Worm (Caenorhabditis elegans) whole organism, L1 larva: ENCODE data around the gene fntb-1.

Experiments used
- C04F5.9 ChIP-seq: sonication (generic microtip); optimal IDR thresholded peaks from 2 replicates; lab custom pipeline; 2016; ENCODE audit warnings: missing genetic modification characterization, missing compliant biosample characterization
- Y116A8C.19 ChIP-seq: sonication (generic microtip); optimal IDR thresholded peaks from 2 replicates; lab custom pipeline; 2016; ENCODE audit warnings: missing compliant biosample characterization, missing genetic modification characterization, borderline replicate concordance
- aly-2 ChIP-seq: fragments of 150-350 bp; optimal IDR thresholded peaks from 2 replicates; lab custom pipeline; 2014; ENCODE audit warnings: missing biosample characterization, missing genetic modification characterization
- ama-1 ChIP-seq: fragments of 150-350 bp; optimal IDR thresholded peaks from 2 replicates; lab custom pipeline; 2014
- blmp-1 ChIP-seq: fragments of 150-350 bp; optimal IDR thresholded peaks from 2 replicates; lab custom pipeline; 2014; ENCODE audit warnings: missing biosample characterization, missing genetic modification characterization
- ces-1 ChIP-seq: fragments of 150-350 bp; optimal IDR thresholded peaks from 2 replicates; lab custom pipeline; 2014; ENCODE audit warnings: missing biosample characterization, missing genetic modification reagents, missing genetic modification characterization
- dsc-1 ChIP-seq: sonication (generic microtip); optimal IDR thresholded peaks from 2 replicates; lab custom pipeline; 2016; ENCODE audit warnings: mild to moderate bottlenecking, missing genetic modification characterization, missing compliant biosample characterization
- efl-1 ChIP-seq, 4 experiments: fragments of 150-350 bp; optimal IDR thresholded peaks in 3 of 4; peaks in 1 of 4; 1 replicate in 1 of 4; 2 replicates in 3 of 4; lab custom pipeline; 2014; ENCODE audit warnings: missing biosample characterization in 2 of 4, missing genetic modification characterization in 2 of 4, missing genetic modification reagents in 2 of 4
- egl-13 ChIP-seq: sonication (generic microtip); optimal IDR thresholded peaks from 2 replicates; lab custom pipeline; 2016; ENCODE audit warnings: missing genotype, missing genetic modification reagents, missing genetic modification characterization, missing compliant biosample characterization
- egl-27 ChIP-seq, 2 experiments: fragments of 150-350 bp in 1 of 2; sonication (generic microtip); optimal IDR thresholded peaks; 3 replicates each; lab custom pipeline; 2017 to 2018; ENCODE audit warnings: missing biosample characterization in 2 of 2, missing genetic modification characterization in 2 of 2, missing genetic modification reagents in 2 of 2
- elt-2 ChIP-seq: sonication (generic microtip); optimal IDR thresholded peaks from 2 replicates; lab custom pipeline; 2016; ENCODE audit warnings: missing genetic modification characterization, mild to moderate bottlenecking, inconsistent platforms, missing compliant biosample characterization, missing genetic modification reagents
- ets-5 ChIP-seq: fragments of 200-800 bp; sonication (Bioruptor generic); IDR thresholded peaks from 2 replicates; pipeline ENCODE4 v1.3.6; 2022; ENCODE audit warnings: missing genetic modification characterization, missing compliant biosample characterization
- grh-1 ChIP-seq: fragments of 200-800 bp; sonication (Bioruptor generic); IDR thresholded peaks from 2 replicates; pipeline ENCODE4 v1.3.6; 2022; ENCODE audit warnings: missing genetic modification reagents, missing genetic modification characterization, missing compliant biosample characterization
- hlh-17 ChIP-seq: fragments of 200-800 bp; sonication (Bioruptor generic); optimal IDR thresholded peaks from 2 replicates; lab custom pipeline; 2018; ENCODE audit warnings: missing genetic modification characterization, mild to moderate bottlenecking, missing compliant biosample characterization, moderate library complexity, borderline replicate concordance
- hlh-4 ChIP-seq: sonication (generic microtip); optimal IDR thresholded peaks from 2 replicates; lab custom pipeline; 2016; ENCODE audit warnings: mild to moderate bottlenecking, missing genetic modification characterization, missing compliant biosample characterization
- lin-14 ChIP-seq: fragments of 200-800 bp; sonication (Bioruptor generic); optimal IDR thresholded peaks from 2 replicates; lab custom pipeline; 2018; ENCODE audit warnings: mild to moderate bottlenecking, missing genetic modification characterization, moderate library complexity, missing compliant biosample characterization
- lin-39 ChIP-seq: fragments of 150-350 bp; optimal IDR thresholded peaks from 2 replicates; lab custom pipeline; 2014; ENCODE audit warnings: missing biosample characterization, missing genetic modification reagents, missing genetic modification characterization
- lir-3 ChIP-seq: sonication (generic microtip); optimal IDR thresholded peaks from 2 replicates; lab custom pipeline; 2016; ENCODE audit warnings: mild to moderate bottlenecking, missing genetic modification characterization, moderate library complexity, missing compliant biosample characterization; ENCODE audit not compliant: poor library complexity
- lsy-2 ChIP-seq, 2 experiments: fragments of 150-350 bp; optimal IDR thresholded peaks; 2 replicates each; lab custom pipeline; 2014; ENCODE audit warnings: missing biosample characterization in 2 of 2, missing genetic modification characterization in 2 of 2
- nhr-19 ChIP-seq: fragments of 200-800 bp; sonication (Bioruptor generic); conservative IDR thresholded peaks from 2 replicates; pipeline ENCODE4 v1.3.6; 2022; ENCODE audit warnings: missing genetic modification characterization, missing compliant biosample characterization
- nhr-85 ChIP-seq: sonication (generic microtip); peaks from one replicate; lab custom pipeline; 2016; ENCODE audit warnings: missing genetic modification characterization, inconsistent platforms, missing compliant biosample characterization
- pqm-1 ChIP-seq: sonication (generic microtip); optimal IDR thresholded peaks from 3 replicates; lab custom pipeline; 2017; ENCODE audit warnings: missing biosample characterization, missing genetic modification characterization
- swsn-7 ChIP-seq: sonication (generic microtip); optimal IDR thresholded peaks from 2 replicates; lab custom pipeline; 2016; ENCODE audit warnings: missing genetic modification characterization, missing compliant biosample characterization
- unc-30 ChIP-seq: sonication (generic microtip); optimal IDR thresholded peaks from 2 replicates; lab custom pipeline; 2017; ENCODE audit warnings: missing biosample characterization, missing genetic modification characterization
- unc-62 ChIP-seq: fragments of 150-350 bp; optimal IDR thresholded peaks from 2 replicates; lab custom pipeline; 2014; ENCODE audit warnings: missing biosample characterization, missing genetic modification reagents, missing genetic modification characterization
- unc-86 ChIP-seq: sonication (generic microtip); optimal IDR thresholded peaks from 2 replicates; lab custom pipeline; 2016; ENCODE audit warnings: missing genetic modification characterization, missing compliant biosample characterization
- unc-98 ChIP-seq: fragments of 200-800 bp; sonication (Bioruptor generic); IDR thresholded peaks from 2 replicates; pipeline ENCODE4 v1.3.6; 2022; ENCODE audit warnings: missing genetic modification characterization, missing compliant biosample characterization
- ztf-4 ChIP-seq: fragments of 150-350 bp; optimal IDR thresholded peaks from 2 replicates; lab custom pipeline; 2014; ENCODE audit warnings: missing biosample characterization, missing genetic modification characterization

fntb-1 gene

ce11 chrV:14482728-14483210, 35.3 kb downstream of the fntb-1 start, which contains the start of gene R02D5.3:
R02D5.3 (plus strand) TSS chrV:14483160.
- TF ChIP-seq pqm-1 (tag; lab: Kevin White, UChicago) = no peak
- TF ChIP-seq elt-2 (tag; lab: Kevin White, UChicago) = peak; percentile 34

- TF ChIP-seq unc-98 (GFP tag; lab: Robert Waterston, UW) = no peak
- TF ChIP-seq Y116A8C.19 (tag; lab: Kevin White, UChicago) = no peak
- TF ChIP-seq swsn-7 = no peak
- no peak for TF ChIP-seq ces-1
- no peak for TF ChIP-seq C04F5.9 (tag; lab: Kevin White, UChicago)
- no peak for TF ChIP-seq blmp-1 (tag; lab: Kevin White, UChicago)
- TF ChIP-seq nhr-85 = no peak
Observed at ce11 chrV:14484582-14484981, 37.1 kb downstream of the fntb-1 start, which contains the start of gene R02D5.4. R02D5.4 (minus strand) TSS chrV:14484682.

- TF ChIP-seq lin-14 (GFP tag; lab: Kevin White, UChicago) (peak; percentile 25), lin-39 (tag; lab: Kevin White, UChicago) (no peak), nhr-19 (GFP tag; lab: Robert Waterston, UW) (no peak)
Observed at ce11 chrV:14491097-14491496, 43.6 kb downstream of the fntb-1 start.

ce11 chrV:14493665-14494064, 46.2 kb downstream of the fntb-1 start:
- no peak for TF ChIP-seq hlh-4 (tag; lab: Kevin White, UChicago)
- no peak for TF ChIP-seq lir-3
- TF ChIP-seq unc-30 (tag; lab: Kevin White, UChicago) = no peak
- TF ChIP-seq ets-5 (GFP tag; lab: Robert Waterston, UW) = no peak

ce11 chrV:14495493-14495892, 48.0 kb downstream of the fntb-1 start:
- TF ChIP-seq Y116A8C.19 (tag; lab: Kevin White, UChicago) (no peak), lin-14 (GFP tag; lab: Kevin White, UChicago) (peak; percentile 51), unc-86 (no peak), blmp-1 (tag; lab: Kevin White, UChicago) (peak; percentile 94), egl-27 (tag; optimal IDR thresholded peaks at IDR 0.05; lab: Kevin White, UChicago) (no peak)
- TF ChIP-seq, all 84 proteins: peak for 2

ce11 chrV:14496446-14496845, 49.0 kb downstream of the fntb-1 start:
- no peak for TF ChIP-seq ama-1 (lab: Kevin White, UChicago)
- TF ChIP-seq nhr-85 = peak; percentile 34
- no peak for TF ChIP-seq grh-1

- TF ChIP-seq blmp-1 (tag; lab: Kevin White, UChicago) = peak; percentile 2
- TF ChIP-seq hlh-17 (GFP tag; lab: Kevin White, UChicago) = no peak
- TF ChIP-seq egl-13 (tag; lab: Kevin White, UChicago) = no peak
- TF ChIP-seq unc-62 (GFP tag; lab: Kevin White, UChicago) = no peak
- TF ChIP-seq Y116A8C.19 (tag; lab: Kevin White, UChicago) = no peak
- TF ChIP-seq efl-1 (optimal IDR thresholded peaks at IDR 0.05; lab: Kevin White, UChicago) = no peak
- TF ChIP-seq efl-1 (GFP tag; optimal IDR thresholded peaks at IDR 0.05 in 1 of 2; lab: Kevin White, UChicago) = peak in 1 of 2 experiments; percentile 50
- TF ChIP-seq dsc-1 = no peak
- TF ChIP-seq nhr-19 (GFP tag; lab: Robert Waterston, UW) = no peak
- TF ChIP-seq aly-2 (tag; lab: Kevin White, UChicago) = no peak
- TF ChIP-seq ztf-4 (tag; lab: Kevin White, UChicago) = no peak
- TF ChIP-seq lsy-2 (tag; optimal IDR thresholded peaks at IDR 0.05; lab: Kevin White, UChicago) = no peak
Observed at ce11 chrV:14498204-14498603, 50.8 kb downstream of the fntb-1 start.
